Worm (Caenorhabditis elegans) whole organism, L1 larva: ENCODE results near the gene F07A11.4.

Experiments used
- C04F5.9 ChIP-seq: sonication (generic microtip); optimal IDR thresholded peaks from 2 replicates; lab custom pipeline; 2016; ENCODE audit warnings: missing genetic modification characterization, missing compliant biosample characterization
- C16A3.4 ChIP-seq: fragments of 150-350 bp; optimal IDR thresholded peaks from 2 replicates; lab custom pipeline; 2014; ENCODE audit warnings: missing biosample characterization, missing genetic modification characterization
- alr-1 ChIP-seq: fragments of 200-800 bp; sonication (Bioruptor generic); optimal IDR thresholded peaks from 2 replicates; lab custom pipeline; 2018; ENCODE audit warnings: borderline replicate concordance, mild to moderate bottlenecking, missing genetic modification characterization, missing compliant biosample characterization
- ceh-63 ChIP-seq: fragments of 200-800 bp; sonication (Bioruptor generic); optimal IDR thresholded peaks from 2 replicates; lab custom pipeline; 2018; ENCODE audit warnings: mild to moderate bottlenecking, missing genetic modification characterization, missing compliant biosample characterization
- ceh-8 ChIP-seq: fragments of 200-800 bp; sonication (Bioruptor generic); optimal IDR thresholded peaks from 2 replicates; lab custom pipeline; 2018; ENCODE audit warnings: mild to moderate bottlenecking, missing genetic modification characterization, moderate library complexity, missing compliant biosample characterization
- ceh-82 ChIP-seq, 3 experiments: fragments of 150-350 bp in 1 of 3; sonication (generic microtip) in 2 of 3; optimal IDR thresholded peaks; 2 replicates each; lab custom pipeline; 2014 to 2017; ENCODE audit warnings: missing biosample characterization in 3 of 3, missing genetic modification characterization in 3 of 3
- ceh-88 ChIP-seq: fragments of 200-800 bp; sonication (Bioruptor generic); IDR thresholded peaks from 2 replicates; pipeline ENCODE4 v1.3.6; 2022; ENCODE audit warnings: missing genetic modification characterization, missing compliant biosample characterization
- ceh-90 ChIP-seq: sonication (generic microtip); optimal IDR thresholded peaks from 2 replicates; lab custom pipeline; 2016; ENCODE audit warnings: missing genetic modification characterization, missing compliant biosample characterization
- efl-3 ChIP-seq: fragments of 200-800 bp; sonication (Bioruptor generic); optimal IDR thresholded peaks from 2 replicates; lab custom pipeline; 2018; ENCODE audit warnings: mild to moderate bottlenecking, missing genetic modification characterization, missing compliant biosample characterization
- egl-13 ChIP-seq: sonication (generic microtip); optimal IDR thresholded peaks from 2 replicates; lab custom pipeline; 2016; ENCODE audit warnings: missing genotype, missing genetic modification reagents, missing genetic modification characterization, missing compliant biosample characterization
- egl-27 ChIP-seq, 2 experiments: fragments of 150-350 bp in 1 of 2; sonication (generic microtip); optimal IDR thresholded peaks; 3 replicates each; lab custom pipeline; 2017 to 2018; ENCODE audit warnings: missing biosample characterization in 2 of 2, missing genetic modification characterization in 2 of 2, missing genetic modification reagents in 2 of 2
- elt-2 ChIP-seq: sonication (generic microtip); optimal IDR thresholded peaks from 2 replicates; lab custom pipeline; 2016; ENCODE audit warnings: missing genetic modification characterization, mild to moderate bottlenecking, inconsistent platforms, missing compliant biosample characterization, missing genetic modification reagents
- elt-3 ChIP-seq, 6 experiments: fragments of 150-350 bp in 1 of 6; sonication (generic microtip); optimal IDR thresholded peaks; 2 replicates each; lab custom pipeline; 2017 to 2018; ENCODE audit warnings: missing biosample characterization in 6 of 6, missing genetic modification characterization in 6 of 6, inconsistent platforms in 1 of 6
- ets-5 ChIP-seq: fragments of 200-800 bp; sonication (Bioruptor generic); IDR thresholded peaks from 2 replicates; pipeline ENCODE4 v1.3.6; 2022; ENCODE audit warnings: missing genetic modification characterization, missing compliant biosample characterization
- fkh-8 ChIP-seq: sonication (generic microtip); optimal IDR thresholded peaks from 2 replicates; lab custom pipeline; 2016; ENCODE audit warnings: mild to moderate bottlenecking, missing genetic modification characterization, missing compliant biosample characterization
- grh-1 ChIP-seq: fragments of 200-800 bp; sonication (Bioruptor generic); IDR thresholded peaks from 2 replicates; pipeline ENCODE4 v1.3.6; 2022; ENCODE audit warnings: missing genetic modification reagents, missing genetic modification characterization, missing compliant biosample characterization
- hpl-2 ChIP-seq: fragments of 150-350 bp; optimal IDR thresholded peaks from 2 replicates; lab custom pipeline; 2014; ENCODE audit warnings: missing biosample characterization, missing genetic modification reagents, missing genetic modification characterization
- irx-1 ChIP-seq: sonication (generic microtip); optimal IDR thresholded peaks from 2 replicates; lab custom pipeline; 2016; ENCODE audit warnings: missing genetic modification characterization, missing compliant biosample characterization
- jun-1 ChIP-seq: fragments of 150-350 bp; optimal IDR thresholded peaks from 2 replicates; lab custom pipeline; 2014; ENCODE audit warnings: missing biosample characterization, missing genetic modification reagents, missing genetic modification characterization
- lin-13 ChIP-seq: fragments of 150-350 bp; optimal IDR thresholded peaks from 2 replicates; lab custom pipeline; 2014; ENCODE audit warnings: missing biosample characterization, missing genetic modification reagents, missing genetic modification characterization
- lin-14 ChIP-seq: fragments of 200-800 bp; sonication (Bioruptor generic); optimal IDR thresholded peaks from 2 replicates; lab custom pipeline; 2018; ENCODE audit warnings: mild to moderate bottlenecking, missing genetic modification characterization, moderate library complexity, missing compliant biosample characterization
- lin-15B ChIP-seq: fragments of 150-350 bp; sonication (generic microtip); optimal IDR thresholded peaks from 3 replicates; lab custom pipeline; 2014; ENCODE audit warnings: missing biosample characterization, missing genetic modification characterization
- lin-39 ChIP-seq: fragments of 150-350 bp; optimal IDR thresholded peaks from 2 replicates; lab custom pipeline; 2014; ENCODE audit warnings: missing biosample characterization, missing genetic modification reagents, missing genetic modification characterization
- lir-3 ChIP-seq: sonication (generic microtip); optimal IDR thresholded peaks from 2 replicates; lab custom pipeline; 2016; ENCODE audit warnings: mild to moderate bottlenecking, missing genetic modification characterization, moderate library complexity, missing compliant biosample characterization; ENCODE audit not compliant: poor library complexity
- mef-2 ChIP-seq: fragments of 150-350 bp; optimal IDR thresholded peaks from 2 replicates; lab custom pipeline; 2014; ENCODE audit warnings: missing biosample characterization, missing genetic modification characterization
- nhr-11 ChIP-seq: fragments of 150-350 bp; optimal IDR thresholded peaks from 2 replicates; lab custom pipeline; 2014; ENCODE audit warnings: missing biosample characterization, missing genetic modification characterization
- nhr-12 ChIP-seq: sonication (generic microtip); optimal IDR thresholded peaks from 2 replicates; lab custom pipeline; 2017; ENCODE audit warnings: missing biosample characterization, missing genetic modification characterization
- nhr-20 ChIP-seq: sonication (generic microtip); optimal IDR thresholded peaks from 2 replicates; lab custom pipeline; 2016; ENCODE audit warnings: mild to moderate bottlenecking, missing genetic modification characterization, missing compliant biosample characterization
- nhr-237 ChIP-seq: fragments of 150-350 bp; optimal IDR thresholded peaks from 2 replicates; lab custom pipeline; 2014; ENCODE audit warnings: missing biosample characterization, missing genetic modification characterization
- nhr-71 ChIP-seq: sonication (generic microtip); optimal IDR thresholded peaks from 2 replicates; lab custom pipeline; 2016; ENCODE audit warnings: mild to moderate bottlenecking, missing genetic modification characterization, moderate library complexity, missing compliant biosample characterization
- nhr-85 ChIP-seq: sonication (generic microtip); peaks from one replicate; lab custom pipeline; 2016; ENCODE audit warnings: missing genetic modification characterization, inconsistent platforms, missing compliant biosample characterization
- nhr-90 ChIP-seq: sonication (generic microtip); optimal IDR thresholded peaks from 2 replicates; lab custom pipeline; 2016; ENCODE audit warnings: mild to moderate bottlenecking, missing genetic modification characterization, missing compliant biosample characterization; ENCODE audit not compliant: poor library complexity
- pqm-1 ChIP-seq: sonication (generic microtip); optimal IDR thresholded peaks from 3 replicates; lab custom pipeline; 2017; ENCODE audit warnings: missing biosample characterization, missing genetic modification characterization
- skn-1 ChIP-seq: fragments of 150-350 bp; optimal IDR thresholded peaks from 2 replicates; lab custom pipeline; 2014; ENCODE audit warnings: missing biosample characterization, missing genetic modification characterization
- snu-23 ChIP-seq: sonication (generic microtip); optimal IDR thresholded peaks from 2 replicates; lab custom pipeline; 2016; ENCODE audit warnings: missing genetic modification characterization, missing compliant biosample characterization
- sptf-1 ChIP-seq: fragments of 150-350 bp; optimal IDR thresholded peaks from 2 replicates; lab custom pipeline; 2014; ENCODE audit warnings: missing biosample characterization, missing genetic modification characterization
- swsn-7 ChIP-seq: sonication (generic microtip); optimal IDR thresholded peaks from 2 replicates; lab custom pipeline; 2016; ENCODE audit warnings: missing genetic modification characterization, missing compliant biosample characterization
- tbx-2 ChIP-seq: sonication (generic microtip); optimal IDR thresholded peaks from 2 replicates; lab custom pipeline; 2016; ENCODE audit warnings: missing genetic modification characterization, missing compliant biosample characterization
- unc-130 ChIP-seq: fragments of 150-350 bp; optimal IDR thresholded peaks from 2 replicates; lab custom pipeline; 2017; ENCODE audit warnings: missing biosample characterization, missing genetic modification characterization, inconsistent platforms
- unc-30 ChIP-seq: sonication (generic microtip); optimal IDR thresholded peaks from 2 replicates; lab custom pipeline; 2017; ENCODE audit warnings: missing biosample characterization, missing genetic modification characterization
- unc-62 ChIP-seq: fragments of 150-350 bp; optimal IDR thresholded peaks from 2 replicates; lab custom pipeline; 2014; ENCODE audit warnings: missing biosample characterization, missing genetic modification reagents, missing genetic modification characterization
- unc-86 ChIP-seq: sonication (generic microtip); optimal IDR thresholded peaks from 2 replicates; lab custom pipeline; 2016; ENCODE audit warnings: missing genetic modification characterization, missing compliant biosample characterization
- unc-98 ChIP-seq: fragments of 200-800 bp; sonication (Bioruptor generic); IDR thresholded peaks from 2 replicates; pipeline ENCODE4 v1.3.6; 2022; ENCODE audit warnings: missing genetic modification characterization, missing compliant biosample characterization

Gene F07A11.4

ce11 chrII:11652679-11653174 is 51.9 kb downstream of the F07A11.4 start, which contains the start of the genes rad-23 and rpn-12 (continued):
- TF ChIP-seq unc-30 (tag; lab: Kevin White, UChicago) (no peak), skn-1 (tag; lab: Kevin White, UChicago) (peak; percentile 100), irx-1 (tag; lab: Kevin White, UChicago) (no peak), ceh-88 (no peak), tbx-2 (tag; lab: Kevin White, UChicago) (peak; percentile 41), ceh-8 (no peak), alr-1 (tag; lab: Kevin White, UChicago) (no peak), egl-13 (tag; lab: Kevin White, UChicago) (no peak), elt-2 (no peak), egl-27 (tag; optimal IDR thresholded peaks at IDR 0.05; lab: Kevin White, UChicago) (no peak), fkh-8 (peak; percentile 11), grh-1 (GFP tag; lab: Robert Waterston, UW) (no peak), nhr-90 (peak; percentile 24), elt-3 (tag; optimal IDR thresholded peaks at IDR 0.05; lab: Kevin White, UChicago) (peak in 2 of 6 experiments; percentile 12 to 47), lin-15B (tag; lab: Kevin White, UChicago) (peak; percentile 60), jun-1 (tag; lab: Kevin White, UChicago) (no peak), unc-62 (GFP tag; lab: Kevin White, UChicago) (no peak), lin-14 (GFP tag; lab: Kevin White, UChicago) (peak; percentile 61), ceh-82 (tag; optimal IDR thresholded peaks at IDR 0.05; lab: Kevin White, UChicago) (peak in 2 of 3 experiments; percentile 31 to 53), unc-98 (no peak), lir-3 (tag; lab: Kevin White, UChicago) (no peak), nhr-12 (tag; lab: Kevin White, UChicago) (no peak), C04F5.9 (tag; lab: Kevin White, UChicago) (no peak), ceh-63 (GFP tag; lab: Kevin White, UChicago) (no peak), unc-86 (tag; lab: Kevin White, UChicago) (peak; percentile 21), lin-39 (no peak), ceh-90 (no peak), swsn-7 (peak; percentile 39), pqm-1 (no peak), nhr-71 (tag; lab: Kevin White, UChicago) (peak; percentile 66), sptf-1 (tag; lab: Kevin White, UChicago) (no peak)

- TF ChIP-seq skn-1 (tag; lab: Kevin White, UChicago): no peak
- no peak for TF ChIP-seq nhr-237 (tag; lab: Kevin White, UChicago)
- no peak for TF ChIP-seq ets-5 (GFP tag; lab: Robert Waterston, UW)
- TF ChIP-seq hpl-2 (GFP tag; lab: Kevin White, UChicago): no peak
- no peak for TF ChIP-seq mef-2 (tag; lab: Kevin White, UChicago)
- TF ChIP-seq lin-14 (GFP tag; lab: Kevin White, UChicago): peak; percentile 45
- TF ChIP-seq jun-1 (tag; lab: Kevin White, UChicago): no peak
- peak; percentile 39; the same call in 1 of the 2 replicates for TF ChIP-seq grh-1 (GFP tag; lab: Robert Waterston, UW)
- TF ChIP-seq elt-3 (tag; optimal IDR thresholded peaks at IDR 0.05; lab: Kevin White, UChicago): peak in 4 of 6 experiments; percentile 17 to 40 (median 27)
- no peak for TF ChIP-seq ceh-82 (tag; optimal IDR thresholded peaks at IDR 0.05; lab: Kevin White, UChicago)
- no peak for TF ChIP-seq C16A3.4 (tag; lab: Kevin White, UChicago)
- no peak for TF ChIP-seq lin-13
- no peak for TF ChIP-seq nhr-11 (tag; lab: Kevin White, UChicago)
- TF ChIP-seq nhr-20 (tag; lab: Kevin White, UChicago): peak; percentile 23
- TF ChIP-seq nhr-71 (tag; lab: Kevin White, UChicago): no peak
- TF ChIP-seq fkh-8: no peak
- no peak for TF ChIP-seq egl-27 (tag; optimal IDR thresholded peaks at IDR 0.05; lab: Kevin White, UChicago)
- TF ChIP-seq efl-3 (GFP tag; lab: Kevin White, UChicago): no peak
- peak; percentile 0 for TF ChIP-seq unc-130 (tag; lab: Kevin White, UChicago)
- TF ChIP-seq unc-30 (tag; lab: Kevin White, UChicago): no peak
- no peak for TF ChIP-seq snu-23 (GFP tag; lab: Kevin White, UChicago)
- TF ChIP-seq ceh-8: no peak
- TF ChIP-seq nhr-85 (tag; lab: Kevin White, UChicago): peak; percentile 57
These were observed 56.3 kb downstream of the F07A11.4 start, which contains the start of gene nep-1 for ce11 chrII:11657079-11657478. TSS of gene nep-1 (minus strand) at chrII:11657179.
